Worm (Caenorhabditis elegans) whole organism, young adult: Measurements from ENCODE around the gene hpo-8.

ENCODE experiments used
- F39B2.1 ChIP-seq: fragments of 200-800 bp; sonication (Bioruptor generic); IDR thresholded peaks from 2 replicates; pipeline ENCODE4 v1.3.6; 2022; ENCODE audit warnings: missing genetic modification reagents, missing genetic modification characterization, missing compliant biosample characterization
- F52B5.7 ChIP-seq: sonication (generic microtip); optimal IDR thresholded peaks from 2 replicates; lab custom pipeline; 2016; ENCODE audit warnings: mild to moderate bottlenecking, missing genetic modification characterization, missing compliant biosample characterization
- ama-1 ChIP-seq, 3 experiments: fragments of 150-350 bp in 1 of 3; sonication (generic microtip) in 2 of 3; optimal IDR thresholded peaks; 2 replicates each; lab custom pipeline; 2014 to 2018; ENCODE audit warnings: missing biosample characterization in 2 of 3, missing genetic modification characterization in 2 of 3, missing genetic modification reagents in 2 of 3
- ceh-58 ChIP-seq: fragments of 200-800 bp; sonication (Bioruptor generic); IDR thresholded peaks from 2 replicates; pipeline ENCODE4 v1.3.6; 2022; ENCODE audit warnings: missing genetic modification characterization, missing compliant biosample characterization
- dpl-1 ChIP-seq: fragments of 150-350 bp; optimal IDR thresholded peaks from 2 replicates; lab custom pipeline; 2014; ENCODE audit warnings: missing biosample characterization, missing genetic modification reagents, missing genetic modification characterization
- lin-35 ChIP-seq, 3 experiments: fragments of 150-350 bp in 2 of 3; sonication (generic microtip) in 1 of 3; optimal IDR thresholded peaks; 2 replicates each; lab custom pipeline; 2014 to 2018; ENCODE audit warnings: missing biosample characterization in 3 of 3, missing genetic modification characterization in 3 of 3, missing genetic modification reagents in 3 of 3

- no peak for TF ChIP-seq F52B5.7 (tag; lab: Kevin White, UChicago)
- TF ChIP-seq dpl-1 (GFP tag; lab: Kevin White, UChicago), result no peak
- no peak for TF ChIP-seq F39B2.1 (GFP tag; lab: Robert Waterston, UW)
- TF ChIP-seq lin-35 (GFP tag; optimal IDR thresholded peaks at IDR 0.05; lab: Kevin White, UChicago), result no peak
- no peak for TF ChIP-seq ceh-58 (GFP tag; lab: Robert Waterston, UW)
- no peak for TF ChIP-seq ama-1 (optimal IDR thresholded peaks at IDR 0.05; lab: Kevin White, UChicago)
- TF ChIP-seq ama-1 (GFP tag; optimal IDR thresholded peaks at IDR 0.05; lab: Kevin White, UChicago), result no peak
Measured at ce11 chrV:6876763-6877515, 37.9 kb downstream of the hpo-8 start.
